Worm (Caenorhabditis elegans) whole organism, L4/young adult: ENCODE results near the gene srh-56.

ENCODE experiments used
- W03F9.2 ChIP-seq: fragments of 150-350 bp; optimal IDR thresholded peaks from 2 replicates; lab custom pipeline; 2014; ENCODE audit warnings: missing biosample characterization, missing genetic modification characterization
- dao-5 ChIP-seq: sonication (generic microtip); optimal IDR thresholded peaks from 2 replicates; lab custom pipeline; 2016; ENCODE audit warnings: missing genotype, missing genetic modification characterization, moderate library complexity, missing compliant biosample characterization
- him-1 ChIP-seq: sonication (generic microtip); optimal IDR thresholded peaks from 2 replicates; lab custom pipeline; 2016; ENCODE audit warnings: missing genotype, missing genetic modification reagents, missing genetic modification characterization, missing compliant biosample characterization

The srh-56 gene

ce11 chrV:2800676-2801075, 29.0 kb downstream of the srh-56 start:
- TF ChIP-seq W03F9.2 = no peak
- no peak for TF ChIP-seq him-1 (tag; lab: Kevin White, UChicago)
- TF ChIP-seq dao-5 (tag; lab: Kevin White, UChicago) = no peak

- TF ChIP-seq W03F9.2 (no peak), dao-5 (tag; lab: Kevin White, UChicago) (no peak), him-1 (tag; lab: Kevin White, UChicago) (no peak)
Observed at ce11 chrV:2801955-2802354, 30.3 kb downstream of the srh-56 start.

ce11 chrV:2803258-2803657, 31.6 kb downstream of the srh-56 start:
- TF ChIP-seq him-1 (tag; lab: Kevin White, UChicago) = no peak
- no peak for TF ChIP-seq dao-5 (tag; lab: Kevin White, UChicago)
- no peak for TF ChIP-seq W03F9.2

ce11 chrV:2807760-2808159, 36.1 kb downstream of the srh-56 start, which contains the start of gene ketn-1:
ketn-1 (minus strand) TSS chrV:2807860.
- TF ChIP-seq him-1 (tag; lab: Kevin White, UChicago) (no peak), W03F9.2 (no peak), dao-5 (tag; lab: Kevin White, UChicago) (no peak)

- no peak for TF ChIP-seq dao-5 (tag; lab: Kevin White, UChicago)
- TF ChIP-seq W03F9.2 = no peak
- no peak for TF ChIP-seq him-1 (tag; lab: Kevin White, UChicago)
Observed at ce11 chrV:2809443-2809842, 37.8 kb downstream of the srh-56 start.

- TF ChIP-seq him-1 (tag; lab: Kevin White, UChicago) (no peak), W03F9.2 (no peak), dao-5 (tag; lab: Kevin White, UChicago) (no peak)
Observed at ce11 chrV:2810164-2810563, 38.5 kb downstream of the srh-56 start, which contains the start of gene F54E2.1. F54E2.1 (plus strand) TSS chrV:2810398.

ce11 chrV:2813856-2814255, 42.2 kb downstream of the srh-56 start, which contains the start of gene F54E2.9:
F54E2.9 (minus strand) TSS chrV:2813987.
- TF ChIP-seq W03F9.2 = no peak
- TF ChIP-seq dao-5 (tag; lab: Kevin White, UChicago) = no peak
- no peak for TF ChIP-seq him-1 (tag; lab: Kevin White, UChicago)

- TF ChIP-seq W03F9.2 = no peak
- TF ChIP-seq dao-5 (tag; lab: Kevin White, UChicago) = no peak
- no peak for TF ChIP-seq him-1 (tag; lab: Kevin White, UChicago)
Observed at ce11 chrV:2815956-2816355, 44.3 kb downstream of the srh-56 start, which contains the start of gene F54E2.5. F54E2.5 (minus strand) TSS chrV:2816056.

- TF ChIP-seq him-1 (tag; lab: Kevin White, UChicago) (no peak), dao-5 (tag; lab: Kevin White, UChicago) (no peak), W03F9.2 (no peak)
Observed at ce11 chrV:2818117-2818516, 46.5 kb downstream of the srh-56 start, which contains the start of gene srt-34. srt-34 (minus strand) TSS chrV:2818217.

- no peak for TF ChIP-seq W03F9.2
- no peak for TF ChIP-seq dao-5 (tag; lab: Kevin White, UChicago)
- TF ChIP-seq him-1 (tag; lab: Kevin White, UChicago) = no peak
Observed at ce11 chrV:2821618-2822272, 50.1 kb downstream of the srh-56 start, which contains the start of gene srh-36. srh-36 (minus strand) TSS chrV:2821668.
